Worm (Caenorhabditis elegans): ENCODE measurements around the gene unc-52.
A peak's percentile ranks its signal among the peaks of the same experiment; 100 is the strongest.

unc-52 gene

ce11 chrII:14703232-14703926, 19.1 kb upstream of the unc-52 start:
- TF ChIP-seq ama-1 (optimal IDR thresholded peaks at IDR 0.05), result no peak
- TF ChIP-seq ztf-11 (tag; optimal IDR thresholded peaks at IDR 0.05), result no peak
- peak; percentile 26 for TF ChIP-seq sma-9 (GFP tag; optimal IDR thresholded peaks at IDR 0.05)
- TF ChIP-seq sma-9 (tag; optimal IDR thresholded peaks at IDR 0.05), result no peak

DNA sequence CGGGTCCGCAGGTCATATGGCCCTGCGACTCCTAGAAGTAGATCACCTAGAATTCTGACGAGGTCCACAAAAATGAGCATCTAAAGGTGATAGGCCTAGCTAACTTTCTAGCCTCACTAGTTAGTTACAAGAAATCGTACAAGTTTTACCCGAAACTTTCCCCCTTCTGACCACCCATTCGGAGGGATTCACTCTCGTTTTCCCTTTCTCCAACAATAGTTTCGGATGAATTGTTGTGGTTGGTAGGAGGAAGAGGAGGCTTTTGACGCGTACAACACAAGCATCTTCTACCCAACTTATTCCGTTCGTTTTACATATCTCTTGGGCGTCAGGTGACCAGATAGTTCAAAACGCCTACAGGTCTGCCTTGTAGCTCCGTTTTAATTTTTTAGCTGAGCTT, 17.3 kb upstream of the unc-52 start:
- TF ChIP-seq Y55F3AM.14 (GFP tag; optimal IDR thresholded peaks at IDR 0.05) (no peak), nhr-25 (tag; optimal IDR thresholded peaks at IDR 0.05) (no peak), nhr-77 (tag; optimal IDR thresholded peaks at IDR 0.05) (no peak), fos-1 (tag; optimal IDR thresholded peaks at IDR 0.05) (no peak), nhr-129 (tag; optimal IDR thresholded peaks at IDR 0.05) (no peak), dmd-4 (tag; optimal IDR thresholded peaks at IDR 0.05) (no peak), lsy-2 (tag; optimal IDR thresholded peaks at IDR 0.05) (no peak), skn-1 (tag; optimal IDR thresholded peaks at IDR 0.05) (no peak), gmeb-1 (tag; optimal IDR thresholded peaks at IDR 0.05) (no peak), R02D3.7 (tag; optimal IDR thresholded peaks at IDR 0.05) (no peak), lin-39 (tag; optimal IDR thresholded peaks at IDR 0.05) (no peak), sma-9 (GFP tag; optimal IDR thresholded peaks at IDR 0.05) (no peak), sma-9 (tag; optimal IDR thresholded peaks at IDR 0.05) (no peak), zag-1 (tag; optimal IDR thresholded peaks at IDR 0.05) (no peak), snpc-4 (tag; optimal IDR thresholded peaks at IDR 0.05) (no peak), ZK546.5 (tag; optimal IDR thresholded peaks at IDR 0.05) (no peak)

DNA sequence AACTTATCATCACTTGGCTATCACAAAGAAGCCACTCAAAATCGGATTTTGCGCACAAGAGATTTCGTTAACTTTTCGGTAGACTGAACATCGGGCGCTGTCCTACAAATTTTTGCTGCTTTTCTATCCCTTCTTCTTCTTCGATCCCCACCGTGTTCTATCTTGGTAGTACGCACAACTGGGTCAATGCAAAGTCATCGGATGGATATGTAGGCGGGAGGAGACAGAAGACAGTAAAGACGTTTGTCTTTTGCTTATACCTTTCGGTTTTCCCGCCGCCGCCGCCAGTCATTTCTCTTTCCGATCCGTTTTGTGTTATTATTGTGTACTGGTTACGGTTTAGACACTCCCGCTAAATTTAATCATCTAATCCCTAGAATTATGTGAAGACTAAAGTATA, 15.8 kb upstream of the unc-52 start:
- TF ChIP-seq nhr-25 (tag; optimal IDR thresholded peaks at IDR 0.05) (no peak), lin-13 (GFP tag; optimal IDR thresholded peaks at IDR 0.05) (no peak), unc-55 (GFP tag; optimal IDR thresholded peaks at IDR 0.05) (no peak), mab-5 (tag; optimal IDR thresholded peaks at IDR 0.05) (no peak), nhr-21 (tag; optimal IDR thresholded peaks at IDR 0.05) (peak; percentile 1)

DNA sequence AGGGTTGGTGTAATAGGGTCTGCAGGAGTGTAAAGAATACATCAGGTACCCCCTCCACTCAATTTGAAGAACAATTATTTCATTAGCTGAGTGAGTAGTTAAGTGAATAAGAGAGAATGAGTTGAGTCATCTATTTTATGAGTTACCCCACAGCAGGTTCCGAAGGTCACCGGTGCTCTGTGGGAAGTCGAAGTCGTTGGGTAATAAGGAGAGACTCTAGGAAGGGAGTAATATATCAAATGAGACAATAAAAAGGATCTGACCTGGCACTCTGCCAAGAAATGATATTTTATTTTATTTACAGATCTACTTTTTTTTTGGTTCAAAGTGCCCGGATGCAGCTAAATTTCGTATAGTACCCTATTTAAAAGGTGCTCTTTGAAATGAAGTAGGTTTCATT, 13.8 kb upstream of the unc-52 start, which contains the start of gene C09F9.1:
C09F9.1 (plus strand) TSS at position 301 of the 400 bp plus-strand sequence.
- TF ChIP-seq nhr-12 (tag; optimal IDR thresholded peaks at IDR 0.05), result no peak
- no peak for TF ChIP-seq lin-13 (GFP tag; optimal IDR thresholded peaks at IDR 0.05)
- TF ChIP-seq nhr-25 (tag; optimal IDR thresholded peaks at IDR 0.05), result no peak
- no peak for TF ChIP-seq crh-2 (tag; optimal IDR thresholded peaks at IDR 0.05)
- no peak for TF ChIP-seq nhr-6 (tag; optimal IDR thresholded peaks at IDR 0.05)
- TF ChIP-seq nhr-21 (tag; optimal IDR thresholded peaks at IDR 0.05), result no peak

- TF ChIP-seq elt-1 (tag; optimal IDR thresholded peaks at IDR 0.05), result no peak
- no peak for TF ChIP-seq egl-27 (tag; optimal IDR thresholded peaks at IDR 0.05)
- TF ChIP-seq peb-1 (tag; optimal IDR thresholded peaks at IDR 0.05), result no peak
- TF ChIP-seq lin-11 (tag; optimal IDR thresholded peaks at IDR 0.05), result no peak
- no peak for TF ChIP-seq ZK546.5 (tag; optimal IDR thresholded peaks at IDR 0.05)
- TF ChIP-seq nhr-77 (tag; optimal IDR thresholded peaks at IDR 0.05), result no peak
- no peak for TF ChIP-seq nhr-12 (tag; optimal IDR thresholded peaks at IDR 0.05)
- TF ChIP-seq R02D3.7 (tag; optimal IDR thresholded peaks at IDR 0.05), result no peak
- no peak for TF ChIP-seq blmp-1 (tag; optimal IDR thresholded peaks at IDR 0.05; ENCODE audit: insufficient read depth)
- TF ChIP-seq C34F6.9 (tag; optimal IDR thresholded peaks at IDR 0.05), result no peak
- no peak for TF ChIP-seq unc-55 (GFP tag; optimal IDR thresholded peaks at IDR 0.05)
- no peak for TF ChIP-seq ztf-1 (GFP tag; conservative IDR thresholded peaks at IDR 0.05)
- no peak for TF ChIP-seq nhr-237 (tag; optimal IDR thresholded peaks at IDR 0.05)
- TF ChIP-seq sma-3 (GFP tag; optimal IDR thresholded peaks at IDR 0.05), result no peak
These were observed 10.9 kb upstream of the unc-52 start, which contains the start of gene K02B7.3 for ce11 chrII:14695201-14695600. K02B7.3 (minus strand) TSS chrII:14695301.
